Worm (Caenorhabditis elegans) whole organism, midembryonic: ENCODE results near the gene F52E1.5.

ENCODE experiments used
- T22C8.4 ChIP-seq: fragments of 200-800 bp; sonication (Bioruptor generic); IDR thresholded peaks from 2 replicates; pipeline ENCODE4 v1.3.6; 2022; ENCODE audit warnings: missing genetic modification characterization, missing compliant biosample characterization
- flt-1 ChIP-seq: fragments of 200-800 bp; sonication (Bioruptor generic); IDR thresholded peaks from 2 replicates; pipeline ENCODE4 v1.3.6; 2022; ENCODE audit warnings: missing genetic modification characterization, missing compliant biosample characterization
- klf-2 ChIP-seq: fragments of 200-800 bp; sonication (Bioruptor generic); conservative IDR thresholded peaks from 2 replicates; pipeline ENCODE4 v1.3.6; 2022; ENCODE audit warnings: missing genetic modification reagents, missing genetic modification characterization, missing compliant biosample characterization
- med-1 ChIP-seq: sonication (generic microtip); optimal IDR thresholded peaks from 2 replicates; lab custom pipeline; 2017; ENCODE audit warnings: missing genetic modification characterization, mild to moderate bottlenecking, missing compliant biosample characterization, antibody characterized with exemption, missing genetic modification reagents; ENCODE audit not compliant: insufficient read depth
- tab-1 ChIP-seq: fragments of 200-800 bp; sonication (Bioruptor generic); IDR thresholded peaks from 2 replicates; pipeline ENCODE4 v1.3.6; 2022; ENCODE audit warnings: missing genetic modification characterization, missing compliant biosample characterization
- ztf-29 ChIP-seq: fragments of 200-800 bp; sonication (Bioruptor generic); IDR thresholded peaks from 2 replicates; pipeline ENCODE4 v1.3.6; 2022; ENCODE audit warnings: missing genetic modification reagents, missing genetic modification characterization, missing compliant biosample characterization

ce11 chrV:8349950-8350349 lies 29.4 kb upstream of the F52E1.5 start:
- TF ChIP-seq flt-1 (GFP tag; lab: Robert Waterston, UW) (no peak), med-1 (GFP tag; lab: Kevin White, UChicago) (no peak), T22C8.4 (GFP tag; lab: Robert Waterston, UW) (no peak), ztf-29 (GFP tag; lab: Robert Waterston, UW) (no peak), klf-2 (GFP tag; lab: Robert Waterston, UW) (no peak), tab-1 (GFP tag; lab: Robert Waterston, UW) (no peak)
